Fruit fly (Drosophila melanogaster): ENCODE results near the gene Ssl2.

DNA sequence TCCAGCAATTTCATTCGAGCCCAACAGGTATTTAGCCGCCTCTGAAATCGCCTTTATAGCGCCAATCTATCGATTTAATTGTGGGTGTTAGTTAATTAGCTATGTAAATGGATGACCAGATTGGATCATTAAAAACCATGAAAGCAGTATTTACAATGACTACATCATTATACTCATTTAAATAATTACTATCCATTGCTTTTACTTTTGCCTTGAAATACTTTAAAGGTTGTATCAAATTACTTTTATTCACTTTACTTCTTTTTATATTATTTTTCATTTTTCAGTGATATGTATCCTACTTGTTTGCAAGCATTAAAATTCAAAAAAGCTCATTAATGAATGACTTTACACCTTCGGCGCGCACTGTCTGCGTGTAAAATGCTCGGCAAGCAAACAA lies 33.4 kb downstream of the Ssl2 start:
- TF ChIP-seq CG10348 (GFP tag; IDR thresholded peaks at IDR 0.05) (no peak), CG34367 (tag; optimal IDR thresholded peaks at IDR 0.05) (no peak)
